Fruit fly (Drosophila melanogaster) whole organism, embryonic: ENCODE data around the gene fok.

Source experiments
- Bdp1 ChIP-seq: fragments of 200-800 bp; sonication (Bioruptor generic); optimal IDR thresholded peaks from 3 replicates; lab custom pipeline; 2016; ENCODE audit warnings: missing biosample characterization, missing genetic modification characterization
- Bgb ChIP-seq: fragments of 200-800 bp; sonication (Bioruptor generic); IDR thresholded peaks from 2 replicates; pipeline ENCODE4 v1.3.6; 2022; ENCODE audit warnings: missing biosample characterization, missing genetic modification characterization; ENCODE audit not compliant: partially characterized antibody
- CG10565 ChIP-seq: fragments of 200-800 bp; sonication (Bioruptor generic); optimal IDR thresholded peaks from 3 replicates; lab custom pipeline; 2016; ENCODE audit warnings: missing biosample characterization, mild to moderate bottlenecking, missing genetic modification characterization
- CG10654 ChIP-seq: fragments of 200-800 bp; sonication (Bioruptor generic); optimal IDR thresholded peaks from 2 replicates; lab custom pipeline; 2016; ENCODE audit warnings: missing biosample characterization, missing genetic modification characterization
- CG11456 ChIP-seq: fragments of 200-800 bp; sonication (Bioruptor generic); IDR thresholded peaks from 3 replicates; pipeline ENCODE4 v1.3.6; 2022; ENCODE audit warnings: missing biosample characterization, missing genetic modification characterization
- CG11695 ChIP-seq: fragments of 200-800 bp; sonication (Bioruptor generic); IDR thresholded peaks from 3 replicates; pipeline ENCODE4 v1.3.6; 2022; ENCODE audit warnings: missing biosample characterization, missing genetic modification characterization
- CG17359 ChIP-seq: fragments of 200-800 bp; sonication (Bioruptor generic); optimal IDR thresholded peaks from 3 replicates; lab custom pipeline; 2018; ENCODE audit warnings: missing biosample characterization, mild to moderate bottlenecking, missing genetic modification characterization, moderate library complexity
- CG17385 ChIP-seq: fragments of 200-800 bp; sonication (Bioruptor generic); optimal IDR thresholded peaks from 3 replicates; lab custom pipeline; 2018; ENCODE audit warnings: missing biosample characterization, mild to moderate bottlenecking, missing genetic modification characterization
- CG17568 ChIP-seq: fragments of 200-800 bp; sonication (Bioruptor generic); optimal IDR thresholded peaks from 2 replicates; lab custom pipeline; 2018; ENCODE audit warnings: missing biosample characterization, mild to moderate bottlenecking, missing genetic modification characterization, moderate library complexity
- CG18011 ChIP-seq: fragments of 200-800 bp; sonication (Bioruptor generic); optimal IDR thresholded peaks from 2 replicates; lab custom pipeline; 2017; ENCODE audit warnings: missing biosample characterization, missing genetic modification characterization, mild to moderate bottlenecking, moderate library complexity, missing genotype
- CG30403 ChIP-seq: fragments of 200-800 bp; sonication (Bioruptor generic); optimal IDR thresholded peaks from 3 replicates; lab custom pipeline; 2016; ENCODE audit warnings: missing biosample characterization, missing genetic modification characterization
- CG31365 ChIP-seq: fragments of 200-800 bp; sonication (Bioruptor generic); optimal IDR thresholded peaks from 2 replicates; lab custom pipeline; 2018; ENCODE audit warnings: missing biosample characterization, mild to moderate bottlenecking, missing genetic modification characterization
- CG4707 ChIP-seq: fragments of 200-800 bp; sonication (Bioruptor generic); optimal IDR thresholded peaks from 2 replicates; lab custom pipeline; 2018; ENCODE audit warnings: missing biosample characterization, mild to moderate bottlenecking, missing genetic modification characterization, moderate library complexity
- CG5180 ChIP-seq: fragments of 200-800 bp; sonication (Bioruptor generic); optimal IDR thresholded peaks from 3 replicates; lab custom pipeline; 2017; ENCODE audit warnings: missing biosample characterization, missing genetic modification characterization, mild to moderate bottlenecking, moderate library complexity, missing genetic modification reagents
- CG7963 ChIP-seq: fragments of 200-800 bp; sonication (Bioruptor generic); IDR thresholded peaks from 3 replicates; pipeline ENCODE4 v1.3.6; 2022; ENCODE audit warnings: missing biosample characterization, missing genetic modification characterization; ENCODE audit not compliant: partially characterized antibody
- CG8359 ChIP-seq: fragments of 200-800 bp; sonication (Bioruptor generic); optimal IDR thresholded peaks from 2 replicates; lab custom pipeline; 2017; ENCODE audit warnings: missing biosample characterization, mild to moderate bottlenecking, missing genetic modification characterization, borderline replicate concordance
- CG9215 ChIP-seq: fragments of 200-800 bp; sonication (Bioruptor generic); IDR thresholded peaks from 2 replicates; pipeline ENCODE4 v1.3.6; 2022; ENCODE audit warnings: missing biosample characterization, missing genetic modification characterization
- CG9817 ChIP-seq: fragments of 200-800 bp; sonication (Bioruptor generic); optimal IDR thresholded peaks from 2 replicates; lab custom pipeline; 2018; ENCODE audit warnings: missing biosample characterization, mild to moderate bottlenecking, missing genetic modification characterization, moderate library complexity
- Chrac-16 ChIP-seq: fragments of 200-800 bp; sonication (Bioruptor generic); optimal IDR thresholded peaks from 3 replicates; lab custom pipeline; 2016; ENCODE audit warnings: missing biosample characterization, missing genetic modification characterization
- Dip2 ChIP-seq: fragments of 200-800 bp; sonication (Bioruptor generic); IDR thresholded peaks from 2 replicates; pipeline ENCODE4 v1.3.6; 2022; ENCODE audit warnings: missing biosample characterization, missing genetic modification characterization
- Dll ChIP-seq: fragments of 200-800 bp; sonication (Bioruptor generic); IDR thresholded peaks from 4 replicates; pipeline ENCODE4 v1.3.6; 2022; ENCODE audit warnings: missing biosample characterization, missing genetic modification characterization; ENCODE audit not compliant: partially characterized antibody
- Doc2 ChIP-seq: fragments of 200-800 bp; sonication (Bioruptor generic); IDR thresholded peaks from 2 replicates; pipeline ENCODE4 v1.3.6; 2022; ENCODE audit warnings: missing biosample characterization, missing genetic modification characterization
- E2f1 ChIP-seq: fragments of 200-800 bp; sonication (Bioruptor generic); IDR thresholded peaks from 2 replicates; pipeline ENCODE4 v1.3.6; 2022; ENCODE audit warnings: missing biosample characterization, missing genetic modification characterization
- Ets97D ChIP-seq: fragments of 200-800 bp; sonication (Bioruptor generic); optimal IDR thresholded peaks from 3 replicates; lab custom pipeline; 2016; ENCODE audit warnings: missing biosample characterization, missing genetic modification characterization
- Hand ChIP-seq: fragments of 200-800 bp; sonication (Bioruptor generic); optimal IDR thresholded peaks from 2 replicates; lab custom pipeline; 2017; ENCODE audit warnings: mild to moderate bottlenecking, missing biosample characterization, missing genetic modification reagents, missing genetic modification characterization
- Kr ChIP-seq: fragments of 200-800 bp; sonication (Bioruptor generic); optimal IDR thresholded peaks from 2 replicates; lab custom pipeline; 2017; ENCODE audit warnings: missing biosample characterization, mild to moderate bottlenecking, missing genetic modification characterization
- Lhr ChIP-seq: fragments of 200-800 bp; sonication (Bioruptor generic); optimal IDR thresholded peaks from 3 replicates; lab custom pipeline; 2017; ENCODE audit warnings: mild to moderate bottlenecking, missing biosample characterization, missing genetic modification reagents, missing genetic modification characterization
- MBD-R2 ChIP-seq: fragments of 200-800 bp; sonication (Bioruptor generic); IDR thresholded peaks from 2 replicates; pipeline ENCODE4 v1.3.6; 2022; ENCODE audit warnings: missing biosample characterization, missing genetic modification characterization
- Meics ChIP-seq: fragments of 200-800 bp; sonication (Bioruptor generic); optimal IDR thresholded peaks from 2 replicates; lab custom pipeline; 2017; ENCODE audit warnings: missing biosample characterization, mild to moderate bottlenecking, missing genetic modification characterization
- Optix ChIP-seq: fragments of 200-800 bp; sonication (Bioruptor generic); IDR thresholded peaks from 3 replicates; pipeline ENCODE4 v1.3.6; 2022; ENCODE audit warnings: missing biosample characterization, missing genetic modification characterization
- Spps ChIP-seq: fragments of 200-800 bp; sonication (Bioruptor generic); optimal IDR thresholded peaks from 2 replicates; lab custom pipeline; 2018; ENCODE audit warnings: missing biosample characterization, mild to moderate bottlenecking, missing genetic modification characterization
- Taf1 ChIP-seq: fragments of 200-800 bp; sonication (Bioruptor generic); IDR thresholded peaks from 2 replicates; pipeline ENCODE4 v1.3.6; 2022; ENCODE audit warnings: missing biosample characterization, missing genetic modification characterization
- ab ChIP-seq: fragments of 200-800 bp; sonication (Bioruptor generic); optimal IDR thresholded peaks from 2 replicates; lab custom pipeline; 2016; ENCODE audit warnings: missing biosample characterization, missing genetic modification characterization
- ash1 ChIP-seq: fragments of 200-800 bp; sonication (Bioruptor generic); optimal IDR thresholded peaks from 2 replicates; lab custom pipeline; 2018; ENCODE audit warnings: missing biosample characterization, mild to moderate bottlenecking, missing genetic modification characterization
- chinmo ChIP-seq: fragments of 200-800 bp; sonication (Bioruptor generic); IDR thresholded peaks from 4 replicates; pipeline ENCODE4 v1.3.6; 2022; ENCODE audit warnings: missing biosample characterization, missing genetic modification characterization; ENCODE audit not compliant: partially characterized antibody
- dmrt99B ChIP-seq: fragments of 200-800 bp; sonication (Bioruptor generic); optimal IDR thresholded peaks from 2 replicates; lab custom pipeline; 2018; ENCODE audit warnings: missing biosample characterization, mild to moderate bottlenecking, missing genetic modification characterization, moderate library complexity
- dysf ChIP-seq: fragments of 200-800 bp; sonication (Bioruptor generic); IDR thresholded peaks from 3 replicates; pipeline ENCODE4 v1.3.6; 2022; ENCODE audit warnings: missing biosample characterization, missing genetic modification characterization
- esg ChIP-seq: fragments of 200-800 bp; sonication (Bioruptor generic); conservative IDR thresholded peaks from 2 replicates; pipeline ENCODE4 v1.3.6; 2022; ENCODE audit warnings: missing biosample characterization, missing genetic modification characterization
- eve ChIP-seq, 2 experiments: fragments of >200 bp; optimal IDR thresholded peaks; 2 replicates each; lab custom pipeline; 2017; ENCODE audit warnings: missing biosample characterization in 2 of 2, missing genetic modification characterization in 2 of 2
- gcm ChIP-seq: fragments of 200-800 bp; sonication (Bioruptor generic); optimal IDR thresholded peaks from 2 replicates; lab custom pipeline; 2019; ENCODE audit warnings: missing biosample characterization, mild to moderate bottlenecking, missing genetic modification characterization, moderate library complexity
- gcm2 ChIP-seq: fragments of 200-800 bp; sonication (Bioruptor generic); optimal IDR thresholded peaks from 2 replicates; lab custom pipeline; 2016; ENCODE audit warnings: missing biosample characterization, missing genetic modification characterization
- her ChIP-seq: fragments of 200-800 bp; sonication (Bioruptor generic); optimal IDR thresholded peaks from 2 replicates; lab custom pipeline; 2016; ENCODE audit warnings: missing biosample characterization, missing genetic modification characterization
- onecut ChIP-seq: fragments of 200-800 bp; sonication (Bioruptor generic); IDR thresholded peaks from 2 replicates; pipeline ENCODE4 v1.3.6; 2022; ENCODE audit warnings: missing biosample characterization, missing genetic modification characterization
- pzg ChIP-seq: fragments of 200-800 bp; sonication (Bioruptor generic); optimal IDR thresholded peaks from 3 replicates; lab custom pipeline; 2018; ENCODE audit warnings: missing biosample characterization, mild to moderate bottlenecking, missing genetic modification characterization, moderate library complexity
- sens ChIP-seq: fragments of 200-800 bp; sonication (Bioruptor generic); peaks from one replicate; lab custom pipeline; 2016; ENCODE audit warnings: missing biosample characterization, missing genetic modification characterization
- slbo ChIP-seq: fragments of 200-800 bp; sonication (Bioruptor generic); IDR thresholded peaks from 2 replicates; pipeline ENCODE4 v1.3.6; 2022; ENCODE audit warnings: missing biosample characterization, missing genetic modification characterization
- stc ChIP-seq: fragments of 200-800 bp; sonication (Bioruptor generic); IDR thresholded peaks from 2 replicates; pipeline ENCODE4 v1.3.6; 2022; ENCODE audit warnings: missing biosample characterization, missing genetic modification characterization
- stwl ChIP-seq: fragments of 200-800 bp; sonication (Bioruptor generic); optimal IDR thresholded peaks from 3 replicates; lab custom pipeline; 2018; ENCODE audit warnings: missing biosample characterization, mild to moderate bottlenecking, missing genetic modification characterization, moderate library complexity

The fok gene

DNA sequence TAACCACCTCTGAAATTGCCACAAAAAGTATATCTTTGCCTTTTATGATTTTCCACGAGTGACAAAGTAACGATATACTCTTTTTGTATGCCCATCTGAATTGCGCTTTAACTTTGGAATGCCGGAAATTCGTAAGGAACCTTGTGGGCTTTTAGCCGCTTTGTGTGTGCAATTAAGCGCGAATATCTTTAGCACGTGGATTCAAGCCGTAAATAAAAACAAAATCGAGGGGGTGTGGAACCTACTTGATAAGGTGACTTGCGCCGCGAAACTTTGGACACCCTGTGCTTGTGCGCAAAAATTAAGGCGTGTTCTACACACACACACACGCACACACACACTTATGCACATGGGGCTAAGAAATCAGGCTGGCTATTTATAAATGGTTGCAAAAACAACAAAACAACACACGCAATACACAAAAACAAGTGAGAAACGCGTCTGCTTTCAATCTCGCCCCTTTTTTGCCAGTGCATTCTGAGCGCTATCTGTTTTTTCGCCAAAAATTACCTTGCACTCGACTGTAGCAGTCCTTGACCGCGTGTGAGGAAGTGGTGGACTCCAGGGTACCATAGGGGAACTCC is 710 bp downstream of the fok start (continued):
- TF ChIP-seq Optix (GFP tag; lab: Robert Waterston, UW) = 0 out of 3 replicates have a peak, but pooled peaks have one; percentile 14
- TF ChIP-seq E2f1 (GFP tag; lab: Robert Waterston, UW) = no peak
- no peak for TF ChIP-seq CG11695 (GFP tag; lab: Robert Waterston, UW)
- TF ChIP-seq CG11456 (GFP tag; lab: Robert Waterston, UW) = no peak
- no peak for TF ChIP-seq CG31365 (tag; lab: Kevin White, UChicago)
- TF ChIP-seq dmrt99B = no peak
- no peak for TF ChIP-seq gcm (GFP tag; lab: Kevin White, UChicago)
- no peak for TF ChIP-seq CG9215 (GFP tag; lab: Robert Waterston, UW)
- no peak for TF ChIP-seq Dll (GFP tag; lab: Robert Waterston, UW)
- TF ChIP-seq stc = no peak
- no peak for TF ChIP-seq CG18011 (GFP tag; lab: Kevin White, UChicago)
- 0 out of 4 replicates have a peak, but pooled peaks have one; percentile 55 for TF ChIP-seq chinmo (GFP tag; lab: Robert Waterston, UW)
- no peak for TF ChIP-seq Bgb (GFP tag; lab: Robert Waterston, UW)
- TF ChIP-seq dysf (GFP tag; lab: Robert Waterston, UW) = no peak
- no peak for TF ChIP-seq CG4707 (GFP tag; lab: Kevin White, UChicago)
- TF ChIP-seq her (GFP tag; lab: Kevin White, UChicago) = no peak
- no peak for TF ChIP-seq pzg (GFP tag; lab: Kevin White, UChicago)
- no peak for TF ChIP-seq CG5180
- no peak for TF ChIP-seq gcm2 (GFP tag; lab: Kevin White, UChicago)
- TF ChIP-seq eve (GFP tag; optimal IDR thresholded peaks at IDR 0.05; lab: Kevin White, UChicago) = no peak
- no peak for TF ChIP-seq CG17568
- TF ChIP-seq, all 482 proteins: peak for 14

DNA sequence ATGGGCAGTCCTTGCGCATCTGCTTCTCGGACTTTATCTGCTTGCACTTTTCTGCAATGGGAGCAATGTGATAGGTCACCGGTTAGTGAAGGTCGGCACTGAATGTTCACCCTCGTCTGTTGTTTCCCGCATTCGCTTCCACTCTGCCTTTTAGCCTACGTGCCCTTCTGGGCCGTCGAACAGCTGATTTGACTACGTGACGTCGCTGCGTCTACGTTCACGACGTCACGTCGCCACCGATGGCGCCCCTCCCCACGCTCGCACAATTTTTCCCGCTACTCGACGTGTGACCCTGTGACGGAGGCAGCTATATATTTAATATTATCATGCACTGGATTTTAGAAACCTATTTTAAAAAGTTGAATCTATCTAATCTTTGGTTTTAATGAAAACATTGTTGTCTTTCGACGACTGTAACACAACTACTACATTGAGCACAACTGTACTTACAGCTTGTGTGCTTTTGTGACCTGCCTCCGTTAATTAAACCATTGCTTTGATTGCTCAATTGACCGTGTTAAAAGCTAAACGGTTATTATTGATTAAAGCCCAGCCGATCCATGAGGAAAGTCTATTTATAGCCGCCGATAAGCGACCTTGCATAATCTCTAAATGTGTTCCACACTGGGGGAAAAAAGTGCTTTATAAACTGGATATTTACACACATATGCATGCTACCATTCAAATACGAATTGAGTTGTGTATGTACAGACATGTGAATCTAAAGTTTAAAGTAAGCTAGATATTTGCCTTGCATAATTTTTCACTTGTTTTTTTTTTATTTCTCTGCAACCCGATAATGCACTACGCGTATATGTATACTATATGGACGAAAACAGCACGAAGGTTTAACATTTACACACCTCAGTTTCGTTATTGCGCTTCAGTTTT is 1.7 kb downstream of the fok start:
- TF ChIP-seq Bdp1 (GFP tag; lab: Kevin White, UChicago) (no peak), Spps (no peak), CG17385 (GFP tag; lab: Kevin White, UChicago) (peak; percentile 41), ab (GFP tag; lab: Kevin White, UChicago) (no peak), onecut (GFP tag; lab: Robert Waterston, UW) (no peak), ash1 (GFP tag; lab: Kevin White, UChicago) (no peak), Ets97D (no peak), eve (GFP tag; optimal IDR thresholded peaks at IDR 0.05; lab: Kevin White, UChicago) (peak in 1 of 2 experiments; percentile 78), CG30403 (GFP tag; lab: Kevin White, UChicago) (peak; percentile 6), CG10654 (GFP tag; lab: Kevin White, UChicago) (no peak), sens (GFP tag; lab: Kevin White, UChicago) (peak; percentile 71), Hand (no peak), Taf1 (GFP tag; lab: Robert Waterston, UW) (no peak), Chrac-16 (GFP tag; lab: Kevin White, UChicago) (no peak), Dip2 (no peak), CG7963 (GFP tag; lab: Robert Waterston, UW) (no peak), esg (no peak), CG10565 (GFP tag; lab: Kevin White, UChicago) (no peak), Doc2 (GFP tag; lab: Robert Waterston, UW) (no peak), CG9817 (tag; lab: Kevin White, UChicago) (peak; percentile 19), slbo (peak; percentile 51), Lhr (GFP tag; lab: Kevin White, UChicago) (no peak), MBD-R2 (no peak), Meics (GFP tag; lab: Kevin White, UChicago) (no peak), CG8359 (GFP tag; lab: Kevin White, UChicago) (no peak), CG17359 (peak; percentile 27), Kr (GFP tag; lab: Kevin White, UChicago) (no peak), stwl (no peak)
